Worm (Caenorhabditis elegans): ENCODE results near the gene clec-215.
A peak's percentile ranks its signal among the peaks of the same experiment; 100 is the strongest.

Gene clec-215

DNA sequence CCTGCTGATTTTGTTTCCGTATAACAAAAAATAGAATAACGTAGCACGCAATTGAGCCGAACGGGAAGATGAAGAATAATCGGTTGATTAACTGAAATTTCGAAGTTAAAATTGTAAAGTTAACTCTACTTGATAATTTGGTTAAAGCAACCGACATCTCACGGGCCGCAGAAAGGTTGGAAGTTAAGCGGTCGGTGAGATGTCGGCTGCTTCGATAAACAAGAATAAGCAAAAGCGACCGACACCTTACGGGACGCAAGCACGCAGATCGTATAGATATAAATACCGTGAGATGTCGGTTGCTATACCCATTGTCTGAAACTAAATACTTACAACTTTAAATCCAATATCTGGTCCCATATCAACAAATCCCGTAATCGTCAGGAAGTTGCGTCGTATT is 17.0 kb upstream of the clec-215 start:
- TF ChIP-seq snpc-4 (tag; optimal IDR thresholded peaks at IDR 0.05) = peak; percentile 24
- no peak for TF ChIP-seq C34F6.9 (tag; optimal IDR thresholded peaks at IDR 0.05)

DNA sequence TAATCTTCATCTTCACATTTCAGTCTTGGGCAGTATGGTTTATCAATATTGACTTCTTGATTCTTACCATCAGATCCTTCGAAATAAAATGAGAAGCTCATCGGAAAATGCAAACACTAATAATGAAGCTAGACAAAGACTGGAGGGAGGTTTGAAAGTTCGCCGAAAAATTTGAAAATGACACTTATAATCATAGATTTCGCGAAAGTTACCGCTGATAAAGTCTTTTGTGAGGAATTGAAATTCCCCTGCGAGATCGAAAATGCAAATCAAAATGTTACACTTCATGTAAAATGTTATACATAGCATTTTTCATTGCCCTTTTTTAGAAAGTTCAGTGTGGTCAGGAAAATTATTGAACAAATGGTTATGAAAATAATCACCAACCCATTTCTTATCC is 13.9 kb upstream of the clec-215 start, which contains the start of gene C50E3.7:
C50E3.7 (minus strand) TSS at position 101 of the 400 bp plus-strand sequence.
- no peak for TF ChIP-seq fos-1 (tag; optimal IDR thresholded peaks at IDR 0.05)
- no peak for TF ChIP-seq unc-39 (tag; optimal IDR thresholded peaks at IDR 0.05)
- TF ChIP-seq lsy-2 (tag; optimal IDR thresholded peaks at IDR 0.05) = no peak
- no peak for TF ChIP-seq dmd-4 (tag; optimal IDR thresholded peaks at IDR 0.05)
- TF ChIP-seq nhr-77 (tag; optimal IDR thresholded peaks at IDR 0.05) = no peak

DNA sequence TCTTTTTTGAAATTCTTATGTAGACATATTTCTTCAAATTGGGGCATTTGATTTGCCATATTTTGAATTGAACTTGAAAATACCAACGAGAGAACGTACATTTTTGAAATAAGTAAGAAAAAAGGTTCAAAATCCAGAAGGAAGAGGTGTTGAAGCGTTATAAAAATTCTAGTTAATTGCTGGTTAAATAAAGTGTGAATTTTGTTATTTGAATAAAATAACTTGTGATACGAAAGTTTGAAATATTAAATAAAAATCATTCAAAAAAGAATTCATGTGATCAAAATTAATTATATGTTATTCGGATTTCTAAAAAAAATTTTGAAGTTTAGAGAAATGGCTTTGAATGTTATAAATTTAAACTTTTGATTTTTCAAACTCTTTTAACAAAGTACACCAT is 12.0 kb upstream of the clec-215 start, which contains the start of gene C50E3.9:
C50E3.9 (minus strand) TSS at position 101 of the 400 bp plus-strand sequence.
- TF ChIP-seq lin-39 (tag; optimal IDR thresholded peaks at IDR 0.05) (no peak), zag-1 (tag; optimal IDR thresholded peaks at IDR 0.05) (no peak), sma-3 (GFP tag; optimal IDR thresholded peaks at IDR 0.05) (no peak), nhr-77 (tag; optimal IDR thresholded peaks at IDR 0.05) (no peak), egl-27 (tag; optimal IDR thresholded peaks at IDR 0.05) (no peak), sma-9 (GFP tag; optimal IDR thresholded peaks at IDR 0.05) (no peak), sma-9 (tag; optimal IDR thresholded peaks at IDR 0.05) (no peak), ZK546.5 (tag; optimal IDR thresholded peaks at IDR 0.05) (no peak), nhr-6 (tag; optimal IDR thresholded peaks at IDR 0.05) (no peak), nhr-25 (tag; optimal IDR thresholded peaks at IDR 0.05) (no peak), nhr-21 (tag; optimal IDR thresholded peaks at IDR 0.05) (no peak), R02D3.7 (tag; optimal IDR thresholded peaks at IDR 0.05) (no peak), lin-13 (GFP tag; optimal IDR thresholded peaks at IDR 0.05) (no peak), fos-1 (tag; optimal IDR thresholded peaks at IDR 0.05) (no peak), F13H6.1 (tag; optimal IDR thresholded peaks at IDR 0.05) (no peak), ceh-16 (tag; optimal IDR thresholded peaks at IDR 0.05) (no peak), ztf-4 (tag; optimal IDR thresholded peaks at IDR 0.05) (no peak), aly-2 (tag; optimal IDR thresholded peaks at IDR 0.05) (no peak), nhr-10 (tag; optimal IDR thresholded peaks at IDR 0.05) (no peak), gmeb-1 (tag; optimal IDR thresholded peaks at IDR 0.05) (no peak)

DNA sequence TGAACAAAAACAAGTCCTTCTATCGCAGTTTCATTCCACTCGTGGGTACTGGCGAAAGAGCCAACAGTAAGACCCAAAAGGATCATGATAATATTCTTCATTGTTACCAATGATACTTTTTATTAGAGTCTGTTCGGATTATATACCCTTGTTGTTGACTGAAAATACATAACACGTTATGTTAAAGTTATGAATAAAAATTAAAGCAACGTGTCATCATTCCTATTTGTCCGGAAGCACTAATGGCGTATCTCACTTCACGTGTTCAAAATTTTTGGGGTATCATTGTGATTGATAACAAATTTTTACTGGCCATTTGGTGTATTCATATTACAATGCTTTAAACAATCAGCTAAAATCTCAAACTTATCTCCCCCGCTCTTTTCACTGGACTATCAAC is 10.7 kb upstream of the clec-215 start, which contains the start of gene scl-26:
scl-26 (minus strand) TSS at position 101 of the 400 bp plus-strand sequence.
- TF ChIP-seq elt-1 (tag; optimal IDR thresholded peaks at IDR 0.05) = no peak

DNA sequence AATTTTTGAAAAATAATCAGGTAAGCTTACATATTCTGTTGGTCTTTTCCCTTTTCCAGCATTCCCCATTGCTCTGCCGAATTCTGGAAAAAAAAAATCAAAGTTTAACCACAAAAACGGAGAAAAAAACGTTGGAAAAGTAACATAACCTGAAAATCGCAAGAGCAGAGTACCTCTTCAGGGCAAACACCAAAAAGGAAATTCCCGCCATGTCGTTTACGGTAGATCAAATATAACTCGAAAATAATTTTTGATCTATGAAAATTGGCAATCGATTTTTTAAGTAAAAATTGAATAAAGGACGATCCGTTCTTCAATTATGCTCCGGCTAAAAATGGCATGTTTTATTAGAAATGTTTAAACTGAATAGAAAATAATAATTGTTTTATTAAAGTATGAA is 8.7 kb upstream of the clec-215 start, which contains the start of gene C50E3.11:
C50E3.11 (minus strand) TSS at position 83 of the 400 bp plus-strand sequence.
- TF ChIP-seq fos-1 (tag; optimal IDR thresholded peaks at IDR 0.05) (no peak), nhr-21 (tag; optimal IDR thresholded peaks at IDR 0.05) (no peak), nhr-10 (tag; optimal IDR thresholded peaks at IDR 0.05) (no peak)

DNA sequence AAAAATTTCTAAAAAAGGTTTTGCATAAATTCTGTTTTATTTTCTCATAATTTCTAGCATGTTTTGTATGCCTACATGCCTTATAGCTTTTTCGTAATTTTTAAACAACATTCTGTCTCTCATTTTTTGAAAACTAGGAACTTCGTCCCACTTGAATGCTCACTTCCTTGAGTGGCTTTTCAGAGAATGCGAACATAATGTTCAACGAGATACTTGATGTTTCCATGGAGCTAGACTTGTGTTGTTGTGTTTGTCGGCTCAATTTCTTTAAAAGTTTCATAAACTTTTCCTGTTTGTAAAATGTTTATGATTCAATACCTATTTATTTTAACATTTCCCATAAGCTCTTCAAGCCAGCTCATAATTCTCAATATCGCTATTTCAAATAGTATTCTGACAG is 7.3 kb upstream of the clec-215 start, which contains the start of gene clec-213:
clec-213 (plus strand) TSS at position 301 of the 400 bp plus-strand sequence.
- TF ChIP-seq sem-4 (tag; optimal IDR thresholded peaks at IDR 0.05) = no peak
- TF ChIP-seq ceh-16 (tag; optimal IDR thresholded peaks at IDR 0.05) = no peak
- TF ChIP-seq elt-1 (tag; optimal IDR thresholded peaks at IDR 0.05) = no peak
- no peak for TF ChIP-seq lin-39 (tag; optimal IDR thresholded peaks at IDR 0.05)

DNA sequence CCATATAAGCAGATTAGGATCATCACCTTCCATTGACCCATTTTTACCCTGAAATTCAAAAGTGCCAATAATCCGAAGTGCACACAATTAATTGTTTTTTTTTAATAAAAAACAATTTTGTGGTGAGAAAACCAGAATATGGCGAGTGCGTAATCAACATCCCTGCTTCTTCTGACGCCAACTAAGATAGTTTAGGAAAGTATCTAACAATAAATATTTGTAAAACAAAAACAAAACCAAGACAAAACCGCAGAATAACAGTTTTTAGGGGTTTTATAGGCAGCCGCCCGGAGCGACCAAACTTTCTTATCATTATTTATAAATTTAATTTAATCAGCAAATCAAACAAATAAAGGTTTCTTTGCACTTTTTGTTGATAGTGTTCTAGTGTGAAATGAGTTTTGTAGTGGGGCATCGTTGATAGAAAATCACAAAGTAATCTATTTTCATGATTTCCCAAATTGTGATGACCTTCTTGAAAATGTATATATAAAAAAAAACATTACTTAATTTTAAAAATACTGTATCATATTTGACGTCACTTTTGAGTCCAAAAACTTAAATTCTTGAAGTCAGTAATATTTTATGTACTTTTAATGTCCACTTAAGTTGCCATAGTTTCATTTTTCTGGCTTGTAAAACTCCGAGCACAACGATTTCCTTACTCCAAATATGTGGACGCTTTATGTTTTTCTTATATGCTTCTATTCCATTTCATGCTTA is 2.3 kb upstream of the clec-215 start, which contains the start of the genes folt-3 and clec-214:
folt-3 (minus strand) TSS at position 51 of the 723 bp plus-strand sequence.
clec-214 (plus strand) TSS at position 673 of the 723 bp plus-strand sequence.
- TF ChIP-seq F13H6.1 (tag; optimal IDR thresholded peaks at IDR 0.05) = no peak
- TF ChIP-seq elt-1 (tag; optimal IDR thresholded peaks at IDR 0.05) = no peak
- no peak for TF ChIP-seq unc-39 (tag; optimal IDR thresholded peaks at IDR 0.05)
- no peak for TF ChIP-seq snpc-4 (tag; optimal IDR thresholded peaks at IDR 0.05)
- no peak for TF ChIP-seq nhr-6 (tag; optimal IDR thresholded peaks at IDR 0.05)
- no peak for TF ChIP-seq mdl-1 (tag; optimal IDR thresholded peaks at IDR 0.05)
- TF ChIP-seq ceh-16 (tag; optimal IDR thresholded peaks at IDR 0.05) = no peak
- no peak for TF ChIP-seq nhr-21 (tag; optimal IDR thresholded peaks at IDR 0.05)

All from whole organism, L2 larva.